Fruit fly (Drosophila melanogaster) whole organism, adult: ENCODE measurements around the gene CG31198.

Source experiments
- CG12768 ChIP-seq: fragments of 200-800 bp; sonication (Bioruptor generic); optimal IDR thresholded peaks from 2 replicates; lab custom pipeline; 2017; ENCODE audit warnings: missing biosample characterization, missing genetic modification characterization, mild to moderate bottlenecking, moderate library complexity, missing genetic modification reagents
- CG14711 ChIP-seq: fragments of 200-800 bp; sonication (Bioruptor generic); optimal IDR thresholded peaks from 2 replicates; lab custom pipeline; 2018; ENCODE audit warnings: missing biosample characterization, mild to moderate bottlenecking, missing genetic modification characterization, moderate library complexity
- CG5204 ChIP-seq: fragments of 200-800 bp; sonication (Bioruptor generic); optimal IDR thresholded peaks from 2 replicates; lab custom pipeline; 2016; ENCODE audit warnings: missing biosample characterization, missing genetic modification characterization
- Clk ChIP-seq: fragments of 200-800 bp; sonication (Bioruptor generic); optimal IDR thresholded peaks from 2 replicates; lab custom pipeline; 2017; ENCODE audit warnings: missing biosample characterization, missing genetic modification characterization
- Hr96 ChIP-seq: fragments of 200-800 bp; sonication (Bioruptor generic); optimal IDR thresholded peaks from 2 replicates; lab custom pipeline; 2016; ENCODE audit warnings: missing biosample characterization, missing genetic modification characterization
- cnc ChIP-seq, 2 experiments: fragments of >200 bp; optimal IDR thresholded peaks; 2 replicates each; lab custom pipeline; 2017
- kay ChIP-seq: fragments of 200-800 bp; sonication (Bioruptor generic); peaks from one replicate; lab custom pipeline; 2016; ENCODE audit warnings: missing biosample characterization, missing genetic modification characterization, borderline replicate concordance
- tj ChIP-seq: fragments of 200-800 bp; sonication (Bioruptor generic); optimal IDR thresholded peaks from 3 replicates; lab custom pipeline; 2017; ENCODE audit warnings: missing biosample characterization, mild to moderate bottlenecking, missing genetic modification characterization, moderate library complexity

DNA sequence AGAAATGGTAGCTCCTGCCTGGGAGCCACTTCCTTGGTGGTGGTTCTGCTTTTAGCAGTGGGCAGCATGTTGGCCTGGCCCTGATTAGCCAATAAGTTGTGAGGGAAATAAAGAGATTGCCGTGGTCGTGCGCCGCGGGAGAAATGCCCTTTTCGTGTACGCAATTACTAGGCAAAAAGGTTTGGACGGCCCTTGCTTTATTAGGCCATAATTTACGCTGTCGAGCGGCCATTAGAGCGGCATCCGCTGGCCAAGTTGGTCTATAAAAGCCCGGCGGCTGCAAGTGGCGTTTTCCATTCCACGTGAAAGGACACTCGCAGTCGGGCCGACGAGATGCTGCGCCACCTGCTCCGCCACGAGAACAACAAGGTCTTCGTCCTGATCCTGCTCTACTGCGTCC, 15.1 kb downstream of the CG31198 start, which contains the start of gene Burs:
- no peak for TF ChIP-seq CG12768
- no peak for TF ChIP-seq CG5204 (GFP tag; lab: Kevin White, UChicago)
- no peak for TF ChIP-seq CG14711 (tag; lab: Kevin White, UChicago)
- TF ChIP-seq Hr96 = no peak
- TF ChIP-seq tj (GFP tag; lab: Kevin White, UChicago) = no peak
- no peak for TF ChIP-seq cnc (optimal IDR thresholded peaks at IDR 0.05; lab: Kevin White, UChicago)
- TF ChIP-seq Clk (GFP tag; lab: Kevin White, UChicago) = no peak
- no peak for TF ChIP-seq kay
